Worm (Caenorhabditis elegans) whole organism, midembryonic: ENCODE results near the gene srsx-24.

Experiments used
- flt-1 ChIP-seq: fragments of 200-800 bp; sonication (Bioruptor generic); IDR thresholded peaks from 2 replicates; pipeline ENCODE4 v1.3.6; 2022; ENCODE audit warnings: missing genetic modification characterization, missing compliant biosample characterization
- klf-2 ChIP-seq: fragments of 200-800 bp; sonication (Bioruptor generic); conservative IDR thresholded peaks from 2 replicates; pipeline ENCODE4 v1.3.6; 2022; ENCODE audit warnings: missing genetic modification reagents, missing genetic modification characterization, missing compliant biosample characterization
- med-1 ChIP-seq: sonication (generic microtip); optimal IDR thresholded peaks from 2 replicates; lab custom pipeline; 2017; ENCODE audit warnings: missing genetic modification characterization, mild to moderate bottlenecking, missing compliant biosample characterization, antibody characterized with exemption, missing genetic modification reagents; ENCODE audit not compliant: insufficient read depth
- ref-1 ChIP-seq: fragments of 200-800 bp; sonication (Bioruptor generic); conservative IDR thresholded peaks from 2 replicates; pipeline ENCODE4 v1.3.6; 2022; ENCODE audit warnings: missing genetic modification reagents, missing genetic modification characterization, missing compliant biosample characterization
- tab-1 ChIP-seq: fragments of 200-800 bp; sonication (Bioruptor generic); IDR thresholded peaks from 2 replicates; pipeline ENCODE4 v1.3.6; 2022; ENCODE audit warnings: missing genetic modification characterization, missing compliant biosample characterization
- ztf-23 ChIP-seq: fragments of 200-800 bp; sonication (Bioruptor generic); IDR thresholded peaks from 2 replicates; pipeline ENCODE4 v1.3.6; 2022; ENCODE audit warnings: missing genetic modification reagents, missing genetic modification characterization, missing compliant biosample characterization

- TF ChIP-seq flt-1 (GFP tag; lab: Robert Waterston, UW) (no peak), tab-1 (no peak), med-1 (GFP tag; lab: Kevin White, UChicago) (no peak), klf-2 (GFP tag; lab: Robert Waterston, UW) (no peak), ztf-23 (no peak), ref-1 (GFP tag; lab: Robert Waterston, UW) (no peak)
Observed at ce11 chrV:7381008-7381407, 1.7 kb upstream of the srsx-24 start, which contains the start of gene C03G6.17.
